ENCODE assay signal across 4 fruit fly cellular contexts in genomic region chr3L:2834980-2835379, dm6.
A peak's percentile ranks its signal among the peaks of the same experiment; 100 is the strongest.
TF ChIP-seq lines count a peak whose summit lies in the region.

No protein-coding gene starts in this region.

- TF ChIP-seq CTCF in whole organism, embryonic (GFP tag; optimal IDR thresholded peaks at IDR 0.05; lab: Kevin White, UChicago) = no peak

TF ChIP-seq in whole organism, embryonic, 481 proteins besides CTCF, POLR2A, EP300 and RAD21:
- TF ChIP-seq lbe (GFP tag; optimal IDR thresholded peaks at IDR 0.05; lab: Kevin White, UChicago) (peak; percentile 71), CG9932 (GFP tag; IDR thresholded peaks at IDR 0.05; lab: Robert Waterston, UW) (no peak), br (optimal IDR thresholded peaks at IDR 0.05; lab: Kevin White, UChicago) (no peak), D (optimal IDR thresholded peaks at IDR 0.05; lab: Kevin White, UChicago) (no peak), D (GFP tag; optimal IDR thresholded peaks at IDR 0.05; lab: Kevin White, UChicago) (no peak), CG9437 (GFP tag; optimal IDR thresholded peaks at IDR 0.05; lab: Kevin White, UChicago) (no peak), CG7786 (GFP tag; optimal IDR thresholded peaks at IDR 0.05; lab: Kevin White, UChicago) (no peak), CG32772 (GFP tag; IDR thresholded peaks at IDR 0.05; lab: Robert Waterston, UW) (no peak), CG2678 (tag; optimal IDR thresholded peaks at IDR 0.05; lab: Kevin White, UChicago) (no peak), CG6683 (GFP tag; optimal IDR thresholded peaks at IDR 0.05; lab: Kevin White, UChicago) (no peak), nom (GFP tag; optimal IDR thresholded peaks at IDR 0.05; lab: Kevin White, UChicago) (peak; percentile 75), CG11560 (tag; IDR thresholded peaks at IDR 0.05; lab: Robert Waterston, UW) (no peak), Sox102F (GFP tag; optimal IDR thresholded peaks at IDR 0.05; lab: Kevin White, UChicago) (peak; percentile 1), gem (tag; optimal IDR thresholded peaks at IDR 0.05; lab: Kevin White, UChicago) (peak; percentile 15), Hr51 (GFP tag; optimal IDR thresholded peaks at IDR 0.05; lab: Kevin White, UChicago) (peak in 1 of 2 experiments; percentile 16), bsh (GFP tag; optimal IDR thresholded peaks at IDR 0.05; lab: Kevin White, UChicago) (peak in 1 of 2 experiments; percentile 45), HLHmδ (GFP tag; optimal IDR thresholded peaks at IDR 0.05; lab: Kevin White, UChicago) (no peak), slou (GFP tag; optimal IDR thresholded peaks at IDR 0.05; lab: Kevin White, UChicago) (no peak), vvl (GFP tag; IDR thresholded peaks at IDR 0.05; lab: Robert Waterston, UW) (no peak), Drgx (GFP tag; IDR thresholded peaks at IDR 0.05; lab: Robert Waterston, UW) (peak; percentile 35; the same call in 1 of the 2 replicates)

TF ChIP-seq in whole organism, prepupa, 60 proteins besides CTCF, POLR2A, EP300 and RAD21 (continues in another document):
- peak; percentile 82 for TF ChIP-seq svp (GFP tag; lab: Kevin White, UChicago)
- peak; percentile 74 for TF ChIP-seq CG32006 (GFP tag; optimal IDR thresholded peaks at IDR 0.05; lab: Kevin White, UChicago)
- no peak for TF ChIP-seq Eip93F (GFP tag; optimal IDR thresholded peaks at IDR 0.05; lab: Kevin White, UChicago)
- no peak for TF ChIP-seq Eip75B (GFP tag; optimal IDR thresholded peaks at IDR 0.05; lab: Kevin White, UChicago)
- TF ChIP-seq Met (GFP tag; optimal IDR thresholded peaks at IDR 0.05; lab: Kevin White, UChicago) = peak; percentile 77
- TF ChIP-seq OdsH (GFP tag; optimal IDR thresholded peaks at IDR 0.05; lab: Kevin White, UChicago) = peak; percentile 92
- TF ChIP-seq CG6792 (GFP tag; optimal IDR thresholded peaks at IDR 0.05; lab: Kevin White, UChicago) = peak; percentile 79
- peak; percentile 90 for TF ChIP-seq dsx (GFP tag; optimal IDR thresholded peaks at IDR 0.05; lab: Kevin White, UChicago; ENCODE audit: poor library complexity, severe bottlenecking)
- TF ChIP-seq CG6163 (GFP tag; IDR thresholded peaks at IDR 0.05; lab: Robert Waterston, UW) = peak; percentile 52; the same call in 2 of the 3 replicates
- TF ChIP-seq CG1621 (tag; optimal IDR thresholded peaks at IDR 0.05; lab: Kevin White, UChicago) = peak; percentile 77
- peak; percentile 0 for TF ChIP-seq Sox102F (GFP tag; optimal IDR thresholded peaks at IDR 0.05; lab: Kevin White, UChicago)
- TF ChIP-seq ss (GFP tag; optimal IDR thresholded peaks at IDR 0.05; lab: Kevin White, UChicago) = peak; percentile 83 to 91
- peak; percentile 76 for TF ChIP-seq CG6808 (GFP tag; optimal IDR thresholded peaks at IDR 0.05; lab: Kevin White, UChicago)
- TF ChIP-seq CG34406 (GFP tag; optimal IDR thresholded peaks at IDR 0.05; lab: Kevin White, UChicago) = peak; percentile 97
- TF ChIP-seq Hr4 (GFP tag; optimal IDR thresholded peaks at IDR 0.05; lab: Kevin White, UChicago) = no peak
- TF ChIP-seq pdm3 (GFP tag; optimal IDR thresholded peaks at IDR 0.05; lab: Kevin White, UChicago) = peak; percentile 51
- TF ChIP-seq CG11294 (GFP tag; IDR thresholded peaks at IDR 0.05; lab: Robert Waterston, UW) = peak; percentile 61; the same call in 1 of the 2 replicates
- 0 out of 2 replicates have a peak, but pooled peaks have one; percentile 19 for TF ChIP-seq Gug (GFP tag; IDR thresholded peaks at IDR 0.05; lab: Robert Waterston, UW)
- TF ChIP-seq CG7368 (GFP tag; optimal IDR thresholded peaks at IDR 0.05; lab: Kevin White, UChicago) = peak; percentile 39
- peak; percentile 27 for TF ChIP-seq CG31627 (GFP tag; optimal IDR thresholded peaks at IDR 0.05; lab: Kevin White, UChicago)
- TF ChIP-seq Hr38 (GFP tag; optimal IDR thresholded peaks at IDR 0.05; lab: Kevin White, UChicago) = no peak
- peak; percentile 72 for TF ChIP-seq CG10669 (GFP tag; optimal IDR thresholded peaks at IDR 0.05; lab: Kevin White, UChicago)
- TF ChIP-seq Ets96B (tag; optimal IDR thresholded peaks at IDR 0.05; lab: Kevin White, UChicago) = peak; percentile 90
- TF ChIP-seq dac (GFP tag; optimal IDR thresholded peaks at IDR 0.05; lab: Kevin White, UChicago) = no peak

TF ChIP-seq in whole organism, pupa, 21 proteins besides CTCF, POLR2A, EP300 and RAD21:
- TF ChIP-seq Pif1B (GFP tag; optimal IDR thresholded peaks at IDR 0.05; lab: Kevin White, UChicago) = peak; percentile 53
- TF ChIP-seq EcR (GFP tag; optimal IDR thresholded peaks at IDR 0.05; lab: Kevin White, UChicago) = peak; percentile 2
- TF ChIP-seq rn (GFP tag; IDR thresholded peaks at IDR 0.05; lab: Robert Waterston, UW) = no peak
- TF ChIP-seq CG10348 (GFP tag; IDR thresholded peaks at IDR 0.05; lab: Robert Waterston, UW) = no peak
- TF ChIP-seq Pif1A (GFP tag; optimal IDR thresholded peaks at IDR 0.05; lab: Kevin White, UChicago) = peak; percentile 9
- peak; percentile 99 for TF ChIP-seq CG15710 (tag; optimal IDR thresholded peaks at IDR 0.05; lab: Kevin White, UChicago)
- TF ChIP-seq Snoo (tag; optimal IDR thresholded peaks at IDR 0.05; lab: Kevin White, UChicago) = peak; percentile 96
- peak; percentile 97 for TF ChIP-seq CG34367 (tag; optimal IDR thresholded peaks at IDR 0.05; lab: Kevin White, UChicago)
- no peak for TF ChIP-seq CG32121 (GFP tag; IDR thresholded peaks at IDR 0.05; lab: Robert Waterston, UW)
- peak; percentile 96 for TF ChIP-seq CG13204 (GFP tag; optimal IDR thresholded peaks at IDR 0.05; lab: Kevin White, UChicago)
- no peak for TF ChIP-seq fd96Ca (GFP tag; IDR thresholded peaks at IDR 0.05; lab: Robert Waterston, UW)
- TF ChIP-seq CG8301 (tag; optimal IDR thresholded peaks at IDR 0.05; lab: Kevin White, UChicago) = peak; percentile 16
- TF ChIP-seq CG12605 (GFP tag; IDR thresholded peaks at IDR 0.05; lab: Robert Waterston, UW) = peak; percentile 46
- peak; percentile 93 for TF ChIP-seq CG8159 (tag; optimal IDR thresholded peaks at IDR 0.05; lab: Kevin White, UChicago)
- peak; percentile 85 for TF ChIP-seq CG17806 (tag; optimal IDR thresholded peaks at IDR 0.05; lab: Kevin White, UChicago)
- TF ChIP-seq CG4496 (GFP tag; IDR thresholded peaks at IDR 0.05; lab: Robert Waterston, UW) = no peak
- no peak for TF ChIP-seq Ets98B (GFP tag; IDR thresholded peaks at IDR 0.05; lab: Robert Waterston, UW)
- TF ChIP-seq CG9948 (tag; optimal IDR thresholded peaks at IDR 0.05; lab: Kevin White, UChicago) = peak; percentile 99
- no peak for TF ChIP-seq gl (tag; optimal IDR thresholded peaks at IDR 0.05; lab: Kevin White, UChicago)
- TF ChIP-seq D1 (tag; optimal IDR thresholded peaks at IDR 0.05; lab: Kevin White, UChicago) = peak; percentile 99
- peak; percentile 69 for TF ChIP-seq CG14655 (GFP tag; optimal IDR thresholded peaks at IDR 0.05; lab: Kevin White, UChicago)

TF ChIP-seq in whole organism, wandering third instar larva, 38 proteins besides CTCF, POLR2A, EP300 and RAD21 (continues in another document):
- TF ChIP-seq Hr83 (GFP tag; optimal IDR thresholded peaks at IDR 0.05; lab: Kevin White, UChicago; ENCODE audit: poor library complexity, severe bottlenecking) (no peak), Jra (GFP tag; optimal IDR thresholded peaks at IDR 0.05; lab: Kevin White, UChicago) (no peak), sv (GFP tag; optimal IDR thresholded peaks at IDR 0.05; lab: Kevin White, UChicago) (no peak), rgr (GFP tag; optimal IDR thresholded peaks at IDR 0.05; lab: Kevin White, UChicago) (peak; percentile 87), tai (GFP tag; optimal IDR thresholded peaks at IDR 0.05; lab: Kevin White, UChicago) (no peak), Rel (GFP tag; optimal IDR thresholded peaks at IDR 0.05; lab: Kevin White, UChicago) (no peak), Rel (tag; optimal IDR thresholded peaks at IDR 0.05; lab: Kevin White, UChicago) (peak; percentile 71), lola (GFP tag; optimal IDR thresholded peaks at IDR 0.05; lab: Kevin White, UChicago) (no peak), brk (GFP tag; optimal IDR thresholded peaks at IDR 0.05; lab: Kevin White, UChicago) (peak; percentile 29), HLH106 (tag; optimal IDR thresholded peaks at IDR 0.05; lab: Kevin White, UChicago) (peak; percentile 94), jim (GFP tag; optimal IDR thresholded peaks at IDR 0.05; lab: Kevin White, UChicago) (no peak), Myc (optimal IDR thresholded peaks at IDR 0.05; lab: Kevin White, UChicago) (no peak), h (GFP tag; optimal IDR thresholded peaks at IDR 0.05; lab: Kevin White, UChicago) (peak; percentile 71), Hr78 (GFP tag; optimal IDR thresholded peaks at IDR 0.05; lab: Kevin White, UChicago) (no peak), Abd-B (GFP tag; optimal IDR thresholded peaks at IDR 0.05; lab: Kevin White, UChicago) (no peak), usp (GFP tag; optimal IDR thresholded peaks at IDR 0.05; lab: Kevin White, UChicago) (no peak), Hnf4 (GFP tag; optimal IDR thresholded peaks at IDR 0.05; lab: Kevin White, UChicago) (peak; percentile 29), N (GFP tag; optimal IDR thresholded peaks at IDR 0.05; lab: Kevin White, UChicago) (no peak), foxo (GFP tag; optimal IDR thresholded peaks at IDR 0.05; lab: Kevin White, UChicago) (peak in 1 of 2 experiments; percentile 84), OdsH (GFP tag; optimal IDR thresholded peaks at IDR 0.05; lab: Kevin White, UChicago) (peak; percentile 89), sage (GFP tag; optimal IDR thresholded peaks at IDR 0.05; lab: Kevin White, UChicago) (peak; percentile 27), Dif (GFP tag; optimal IDR thresholded peaks at IDR 0.05; lab: Kevin White, UChicago; ENCODE audit: partially characterized antibody) (no peak), GATAd (GFP tag; optimal IDR thresholded peaks at IDR 0.05; lab: Kevin White, UChicago) (no peak), Mio (GFP tag; optimal IDR thresholded peaks at IDR 0.05; lab: Kevin White, UChicago) (no peak), fru (GFP tag; optimal IDR thresholded peaks at IDR 0.05; lab: Kevin White, UChicago) (peak; percentile 61), psq (GFP tag; optimal IDR thresholded peaks at IDR 0.05; lab: Kevin White, UChicago) (peak; percentile 95), CG9705 (GFP tag; optimal IDR thresholded peaks at IDR 0.05; lab: Kevin White, UChicago) (peak; percentile 15), woc (GFP tag; optimal IDR thresholded peaks at IDR 0.05; lab: Kevin White, UChicago) (no peak), dl (GFP tag; optimal IDR thresholded peaks at IDR 0.05; lab: Kevin White, UChicago; ENCODE audit: insufficient read depth in 1 of 2, partially characterized antibody in 2 of 2) (no peak), CG32264 (GFP tag; optimal IDR thresholded peaks at IDR 0.05; lab: Kevin White, UChicago) (no peak), ey (GFP tag; optimal IDR thresholded peaks at IDR 0.05; lab: Kevin White, UChicago) (peak; percentile 22), dsf (GFP tag; optimal IDR thresholded peaks at IDR 0.05; lab: Kevin White, UChicago; ENCODE audit: borderline replicate concordance) (no peak), Dfd (GFP tag; optimal IDR thresholded peaks at IDR 0.05; lab: Kevin White, UChicago) (peak; percentile 42), CrebA (GFP tag; optimal IDR thresholded peaks at IDR 0.05; lab: Kevin White, UChicago; ENCODE audit: borderline replicate concordance) (no peak), dmrt93B (GFP tag; optimal IDR thresholded peaks at IDR 0.05; lab: Kevin White, UChicago) (peak; percentile 36)

Comparison
In these comparisons a context has a peak if more than half of its experiments do, and no peak if none do; other contexts are left out.
1. Of the 7 proteins assayed by ChIP-seq in both whole organism, embryonic and whole organism, prepupa: peak only in whole organism, embryonic: none; only in whole organism, prepupa: Blimp-1, CG16779, CG6854, Gug, Hr39 and Lpt; in both: Sox102F; in neither: 0.